Fruit fly (Drosophila melanogaster): ENCODE data around the gene srw.

Gene srw

DNA sequence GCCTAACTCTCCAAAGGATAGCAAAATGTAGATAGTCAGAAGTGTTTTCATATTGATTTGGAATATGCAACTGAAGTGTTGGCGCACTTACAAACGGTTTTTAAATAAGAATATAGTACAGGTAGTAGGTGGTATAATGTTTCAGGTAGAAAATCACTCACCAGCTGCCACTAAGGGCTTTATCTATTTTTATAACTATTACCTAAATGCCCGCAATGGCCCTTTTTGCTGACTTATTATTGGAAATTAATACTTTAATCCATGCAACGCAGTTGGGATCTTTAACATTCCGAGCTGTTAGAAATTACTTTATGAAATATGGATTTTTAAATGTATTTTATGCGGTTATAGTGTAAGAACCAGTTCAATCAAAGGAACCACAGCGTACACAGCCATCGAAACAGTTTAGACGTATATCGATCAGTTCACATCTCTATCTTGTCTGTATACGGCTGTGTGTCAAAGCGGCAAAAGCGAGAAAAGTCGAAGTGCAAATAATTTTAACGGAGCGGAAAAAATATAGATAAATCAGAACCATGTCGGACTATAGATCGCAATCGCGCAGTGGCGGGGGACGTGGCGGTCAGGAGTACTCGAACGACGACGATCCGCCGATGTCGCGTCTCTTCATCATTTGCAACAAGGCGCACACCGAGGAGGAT is at the start of gene srw, which contains the start of gene CG1316:
Gene srw (minus strand): TSS at position 51 of the 662 bp plus-strand sequence.
Gene CG1316 (plus strand): TSS at position 424 of the 662 bp plus-strand sequence.
- TF ChIP-seq CG17801 (GFP tag; optimal IDR thresholded peaks at IDR 0.05; ENCODE audit: partially characterized antibody): peak; percentile 47

DNA sequence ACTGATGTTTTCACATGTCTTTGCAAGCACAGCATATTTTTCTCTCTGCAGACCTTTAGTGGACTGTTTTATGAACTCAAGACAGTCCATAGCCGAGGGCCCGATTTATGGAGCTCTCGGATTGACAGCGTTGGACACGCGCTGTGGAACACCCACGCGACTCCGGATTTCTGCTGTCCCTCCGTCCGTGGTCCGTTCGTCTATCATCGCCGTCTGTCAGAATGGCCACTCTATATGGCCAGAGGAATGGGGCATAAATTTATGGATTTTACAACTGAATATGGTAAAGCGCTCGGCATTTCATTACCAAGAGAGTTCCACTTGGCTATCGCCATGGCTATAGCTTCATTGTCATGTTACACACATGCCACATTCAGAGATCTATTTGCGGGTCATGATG is 44.8 kb upstream of the srw start:
- TF ChIP-seq CG17801 (GFP tag; optimal IDR thresholded peaks at IDR 0.05; ENCODE audit: partially characterized antibody): no peak

DNA sequence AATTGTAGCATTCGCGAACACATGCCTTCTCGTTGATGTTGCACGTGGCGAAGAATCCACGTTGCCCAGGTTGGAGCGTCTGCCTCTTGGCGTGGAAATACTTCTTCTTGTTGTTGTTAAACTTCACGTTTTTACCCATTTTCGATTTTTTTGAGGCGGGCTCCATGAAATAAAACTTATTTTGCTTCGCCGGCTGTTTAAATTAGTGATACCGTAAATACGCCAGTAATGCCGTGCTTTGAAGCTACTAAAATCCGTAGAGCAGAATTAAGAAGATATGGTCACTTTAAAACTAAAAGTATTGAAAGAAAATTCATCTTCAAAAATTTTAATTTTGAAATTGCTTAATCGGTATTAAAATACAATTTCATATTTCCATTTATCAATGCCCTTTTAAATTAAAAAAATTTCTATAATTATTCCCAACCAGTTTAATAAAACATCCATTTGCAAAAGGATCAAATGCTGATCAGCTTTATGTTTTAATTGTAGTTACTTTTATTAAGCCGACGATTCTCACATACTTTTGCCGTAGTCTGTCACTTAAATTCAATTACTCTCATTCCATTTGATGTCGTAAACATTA is 38.8 kb upstream of the srw start, which contains the start of gene CG15014:
Gene CG15014 (minus strand): TSS at position 228 of the 586 bp plus-strand sequence.
- TF ChIP-seq CG17801 (GFP tag; optimal IDR thresholded peaks at IDR 0.05; ENCODE audit: partially characterized antibody): no peak

- peak; percentile 27 for TF ChIP-seq CG17801 (GFP tag; optimal IDR thresholded peaks at IDR 0.05; ENCODE audit: partially characterized antibody)
These were observed 35.7 kb upstream of the srw start, which contains the start of gene PMP34 for dm6 chr3L:4318677-4319580. Gene PMP34, plus strand, starts transcription at chr3L:4318755.

DNA sequence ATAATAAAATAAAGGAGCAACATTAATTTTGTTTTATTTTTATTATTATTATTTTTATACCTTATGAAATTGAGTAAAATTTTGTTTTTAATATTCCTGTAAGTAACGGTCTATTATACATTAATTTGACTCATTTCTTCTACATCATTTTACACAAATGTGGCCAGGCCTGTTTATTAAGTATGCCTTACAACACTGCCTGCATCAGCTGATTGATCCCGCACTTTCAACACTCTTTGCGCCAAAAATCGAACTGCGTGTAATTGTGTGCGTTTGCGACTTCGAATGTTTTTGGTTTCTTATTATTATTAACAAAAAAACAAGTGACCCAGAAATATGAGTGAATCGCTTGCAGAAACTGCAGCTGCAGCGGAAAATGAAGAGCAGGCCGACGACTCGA is 30.0 kb upstream of the srw start, which contains the start of gene Claspin:
Gene Claspin (plus strand): TSS at position 185 of the 400 bp plus-strand sequence.
- TF ChIP-seq CG17801 (GFP tag; optimal IDR thresholded peaks at IDR 0.05; ENCODE audit: partially characterized antibody): no peak

DNA sequence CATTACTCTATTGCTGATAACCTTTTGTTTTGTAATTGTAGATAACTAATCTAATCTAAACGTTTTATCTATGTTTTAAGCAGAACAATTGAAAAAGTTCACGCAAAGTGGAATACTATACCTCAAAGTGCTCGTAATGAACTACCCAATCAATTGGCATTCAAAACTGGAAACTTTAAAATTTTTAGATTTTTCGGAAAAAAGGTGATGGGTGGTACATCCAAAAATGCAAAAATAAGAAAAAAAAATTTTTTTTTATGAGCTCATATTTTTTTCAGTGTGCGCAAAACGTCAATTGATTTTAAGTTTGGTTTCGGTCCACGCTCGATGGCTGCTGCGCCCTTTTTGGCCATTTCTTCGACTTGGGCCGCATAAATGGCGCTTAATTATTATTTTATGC is 27.3 kb upstream of the srw start:
- TF ChIP-seq CG17801 (GFP tag; optimal IDR thresholded peaks at IDR 0.05; ENCODE audit: partially characterized antibody): no peak

dm6 chr3L:4307691-4308383 is 24.6 kb upstream of the srw start, which contains the start of gene dyl:
Gene dyl, minus strand, starts transcription at chr3L:4307718.
- no peak for TF ChIP-seq CG17801 (GFP tag; optimal IDR thresholded peaks at IDR 0.05; ENCODE audit: partially characterized antibody)

- TF ChIP-seq CG17801 (GFP tag; optimal IDR thresholded peaks at IDR 0.05; ENCODE audit: partially characterized antibody): no peak
These were observed 21.1 kb upstream of the srw start for dm6 chr3L:4304244-4304959.

DNA sequence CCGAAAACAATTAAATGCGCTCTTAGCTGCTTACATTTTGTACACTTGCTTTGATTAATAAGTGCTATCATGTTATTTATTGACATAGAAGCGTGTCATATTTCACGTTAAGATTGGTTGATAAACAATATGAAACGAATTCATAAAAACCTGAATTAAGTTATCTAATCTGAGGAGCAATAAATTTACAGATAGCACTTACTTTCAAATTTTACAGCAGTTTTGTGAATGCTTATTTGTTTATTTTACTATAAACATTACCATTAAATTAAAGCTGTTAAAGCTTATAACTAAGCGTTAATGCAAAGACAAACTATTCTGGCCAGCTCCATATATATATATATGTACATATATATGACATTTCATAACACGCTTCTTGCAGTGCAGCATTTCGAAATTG is 18.8 kb upstream of the srw start:
- TF ChIP-seq CG17801 (GFP tag; optimal IDR thresholded peaks at IDR 0.05; ENCODE audit: partially characterized antibody): no peak

DNA sequence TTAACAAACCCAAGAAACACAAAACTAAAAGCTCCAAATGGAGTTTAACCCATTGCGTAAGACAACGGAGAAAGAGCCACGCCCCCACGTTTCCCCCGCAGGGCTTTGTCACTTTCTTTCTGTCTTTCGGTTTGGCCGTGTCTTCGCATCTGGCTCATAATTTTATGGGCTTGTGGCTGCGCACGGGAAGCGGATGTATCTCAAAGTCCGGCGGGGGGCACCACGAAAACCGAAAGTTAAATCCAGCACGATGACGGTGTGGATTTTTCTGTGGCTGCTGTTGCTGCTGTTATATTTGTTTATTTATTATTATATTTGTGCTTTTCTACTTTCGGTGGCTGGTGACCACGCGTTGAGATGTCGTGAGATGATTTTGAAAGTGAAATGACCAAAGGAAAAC is 13.5 kb upstream of the srw start:
- TF ChIP-seq CG17801 (GFP tag; optimal IDR thresholded peaks at IDR 0.05; ENCODE audit: partially characterized antibody): no peak

- TF ChIP-seq CG17801 (GFP tag; optimal IDR thresholded peaks at IDR 0.05; ENCODE audit: partially characterized antibody): peak; percentile 20
These were observed 10.4 kb upstream of the srw start for dm6 chr3L:4293711-4294110.

DNA sequence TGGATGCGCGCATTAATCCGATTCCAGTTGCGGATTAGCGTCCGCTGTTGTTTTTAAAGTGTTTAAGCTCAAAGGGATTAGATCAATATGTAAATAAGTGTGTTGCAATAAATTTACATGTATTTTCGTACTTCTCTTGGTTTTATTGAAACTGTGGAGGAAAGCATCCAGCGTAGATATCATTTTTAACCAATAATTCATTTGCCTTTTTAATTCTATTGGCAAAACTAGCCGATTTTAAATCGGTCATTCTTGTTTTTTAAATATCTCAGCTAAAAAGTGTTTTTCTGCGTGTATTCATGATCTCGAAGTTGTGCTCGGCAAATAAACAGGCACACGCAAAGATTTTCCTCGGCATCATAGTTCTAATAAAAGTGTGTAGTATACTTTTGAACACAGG is 10.0 kb upstream of the srw start:
- TF ChIP-seq CG17801 (GFP tag; optimal IDR thresholded peaks at IDR 0.05; ENCODE audit: partially characterized antibody): no peak

DNA sequence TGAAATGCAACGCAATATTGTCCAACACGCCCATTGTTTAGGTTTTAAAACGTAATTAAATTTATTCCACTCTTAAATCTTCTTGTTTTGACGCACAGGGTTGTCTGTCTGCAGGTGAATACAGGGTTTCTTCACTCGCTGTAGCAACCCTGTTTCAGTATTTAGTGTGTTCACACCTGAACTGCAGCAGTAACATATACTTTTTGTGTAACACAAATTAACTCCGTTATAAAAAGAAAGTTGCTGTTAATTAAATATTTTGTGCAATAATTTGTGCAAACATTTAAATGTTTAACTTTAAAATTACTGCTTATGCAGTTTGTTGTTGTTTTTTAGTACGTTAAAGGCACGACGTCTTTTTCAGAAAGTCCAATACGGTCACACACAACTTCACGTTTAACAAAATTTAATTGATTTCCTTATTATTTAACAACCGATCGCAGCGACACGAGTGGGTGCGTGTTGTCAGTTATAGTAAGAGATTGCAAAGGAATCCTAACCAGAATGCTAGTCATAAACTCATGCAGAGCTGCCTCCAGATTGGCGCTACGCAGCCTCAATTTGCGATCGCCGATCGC is 8.9 kb upstream of the srw start, which contains the start of the genes CG15012 and Fdx2:
Gene CG15012 (minus strand): TSS at position 127 of the 578 bp plus-strand sequence.
Gene Fdx2 (plus strand): TSS at position 363 of the 578 bp plus-strand sequence.
- TF ChIP-seq CG17801 (GFP tag; optimal IDR thresholded peaks at IDR 0.05; ENCODE audit: partially characterized antibody): peak; percentile 64

Data from ovary, adult (tissue).